Worm (Caenorhabditis elegans) whole organism, L2 larva: ENCODE results near the gene sdz-27.

Experiments used
- C34F6.9 ChIP-seq: fragments of 150-350 bp; optimal IDR thresholded peaks from 2 replicates; lab custom pipeline; 2014; ENCODE audit warnings: missing biosample characterization, missing genetic modification characterization
- ZK546.5 ChIP-seq: sonication (generic microtip); optimal IDR thresholded peaks from 2 replicates; lab custom pipeline; 2017; ENCODE audit warnings: missing biosample characterization, missing genetic modification characterization
- alr-1 ChIP-seq: fragments of 150-350 bp; optimal IDR thresholded peaks from 2 replicates; lab custom pipeline; 2014; ENCODE audit warnings: missing biosample characterization, missing genetic modification characterization
- ama-1 ChIP-seq: fragments of 150-350 bp; optimal IDR thresholded peaks from 2 replicates; lab custom pipeline; 2018; ENCODE audit warnings: inconsistent platforms
- blmp-1 ChIP-seq: sonication (generic microtip); optimal IDR thresholded peaks from 2 replicates; lab custom pipeline; 2017; ENCODE audit warnings: missing genetic modification characterization, mild to moderate bottlenecking, missing compliant biosample characterization, antibody characterized with exemption, moderate library complexity; ENCODE audit not compliant: insufficient read depth
- ceh-16 ChIP-seq: fragments of 150-350 bp; optimal IDR thresholded peaks from 2 replicates; lab custom pipeline; 2014; ENCODE audit warnings: missing biosample characterization, missing genetic modification characterization
- crh-2 ChIP-seq: sonication (generic microtip); optimal IDR thresholded peaks from 2 replicates; lab custom pipeline; 2017; ENCODE audit warnings: missing biosample characterization, missing genetic modification characterization
- dmd-4 ChIP-seq: sonication (generic microtip); optimal IDR thresholded peaks from 2 replicates; lab custom pipeline; 2017; ENCODE audit warnings: missing biosample characterization, missing genetic modification characterization
- egl-27 ChIP-seq: sonication (generic microtip); optimal IDR thresholded peaks from 3 replicates; lab custom pipeline; 2017; ENCODE audit warnings: missing biosample characterization, missing genetic modification reagents, missing genetic modification characterization
- elt-1 ChIP-seq: fragments of 150-350 bp; optimal IDR thresholded peaks from 2 replicates; lab custom pipeline; 2014; ENCODE audit warnings: missing biosample characterization, missing genetic modification characterization
- elt-3 ChIP-seq: sonication (generic microtip); optimal IDR thresholded peaks from 2 replicates; lab custom pipeline; 2017; ENCODE audit warnings: missing biosample characterization, missing genetic modification characterization
- fos-1 ChIP-seq: fragments of 150-350 bp; optimal IDR thresholded peaks from 2 replicates; lab custom pipeline; 2014; ENCODE audit warnings: missing biosample characterization, missing genetic modification characterization
- gmeb-1 ChIP-seq: fragments of 150-350 bp; optimal IDR thresholded peaks from 2 replicates; lab custom pipeline; 2014; ENCODE audit warnings: missing biosample characterization, missing genetic modification characterization
- lin-11 ChIP-seq: fragments of 150-350 bp; sonication (generic microtip); optimal IDR thresholded peaks from 2 replicates; lab custom pipeline; 2014; ENCODE audit warnings: missing biosample characterization, missing genetic modification characterization, inconsistent platforms, mixed read lengths
- lin-39 ChIP-seq: fragments of 150-350 bp; optimal IDR thresholded peaks from 2 replicates; lab custom pipeline; 2014; ENCODE audit warnings: missing biosample characterization, missing genetic modification reagents, missing genetic modification characterization
- mab-5 ChIP-seq: fragments of 150-350 bp; optimal IDR thresholded peaks from 2 replicates; lab custom pipeline; 2014; ENCODE audit warnings: missing biosample characterization, missing genetic modification characterization
- mdl-1 ChIP-seq, 2 experiments: fragments of 150-350 bp in 1 of 2; sonication (generic microtip) in 1 of 2; optimal IDR thresholded peaks; 2 replicates each; lab custom pipeline; 2017; ENCODE audit warnings: missing biosample characterization in 2 of 2, missing genetic modification characterization in 2 of 2
- nhr-11 ChIP-seq: fragments of 150-350 bp; optimal IDR thresholded peaks from 2 replicates; lab custom pipeline; 2014; ENCODE audit warnings: missing biosample characterization, missing genetic modification characterization
- nhr-12 ChIP-seq: fragments of 150-350 bp; optimal IDR thresholded peaks from 2 replicates; lab custom pipeline; 2014; ENCODE audit warnings: missing biosample characterization, missing genetic modification characterization
- nhr-21 ChIP-seq: fragments of 150-350 bp; optimal IDR thresholded peaks from 2 replicates; lab custom pipeline; 2014; ENCODE audit warnings: missing biosample characterization, missing genetic modification characterization
- nhr-23 ChIP-seq: fragments of 150-350 bp; optimal IDR thresholded peaks from 2 replicates; lab custom pipeline; 2014; ENCODE audit warnings: missing biosample characterization, missing genetic modification reagents, missing genetic modification characterization
- nhr-237 ChIP-seq: fragments of 150-350 bp; optimal IDR thresholded peaks from 2 replicates; lab custom pipeline; 2014; ENCODE audit warnings: missing biosample characterization, missing genetic modification characterization
- nhr-25 ChIP-seq: fragments of 150-350 bp; sonication (generic microtip); optimal IDR thresholded peaks from 3 replicates; lab custom pipeline; 2014; ENCODE audit warnings: missing biosample characterization, missing genetic modification characterization
- nhr-6 ChIP-seq: fragments of 150-350 bp; optimal IDR thresholded peaks from 2 replicates; lab custom pipeline; 2014; ENCODE audit warnings: missing biosample characterization, missing genetic modification characterization
- nhr-77 ChIP-seq: fragments of 150-350 bp; optimal IDR thresholded peaks from 2 replicates; lab custom pipeline; 2014; ENCODE audit warnings: missing biosample characterization, missing genetic modification characterization
- peb-1 ChIP-seq: fragments of 150-350 bp; optimal IDR thresholded peaks from 2 replicates; lab custom pipeline; 2014; ENCODE audit warnings: missing biosample characterization, missing genetic modification characterization
- sem-4 ChIP-seq: fragments of 150-350 bp; optimal IDR thresholded peaks from 2 replicates; lab custom pipeline; 2014; ENCODE audit warnings: missing biosample characterization, missing genetic modification reagents, missing genetic modification characterization
- skn-1 ChIP-seq: sonication (generic microtip); optimal IDR thresholded peaks from 2 replicates; lab custom pipeline; 2017; ENCODE audit warnings: missing biosample characterization, missing genetic modification characterization
- sma-9 ChIP-seq, 2 experiments: fragments of 150-350 bp in 1 of 2; sonication (generic microtip) in 1 of 2; optimal IDR thresholded peaks; 2 replicates each; lab custom pipeline; 2014 to 2016; ENCODE audit warnings: missing genetic modification characterization in 2 of 2, mild to moderate bottlenecking in 1 of 2, missing biosample characterization in 1 of 2, missing compliant biosample characterization in 1 of 2, missing genetic modification reagents in 1 of 2, moderate library complexity in 1 of 2
- snpc-4 ChIP-seq: fragments of 150-350 bp; optimal IDR thresholded peaks from 2 replicates; lab custom pipeline; 2014; ENCODE audit warnings: missing biosample characterization, missing genetic modification characterization
- unc-55 ChIP-seq: fragments of 150-350 bp; sonication (generic microtip); optimal IDR thresholded peaks from 3 replicates; lab custom pipeline; 2014; ENCODE audit warnings: missing biosample characterization, missing genetic modification reagents, missing genetic modification characterization
- zag-1 ChIP-seq: fragments of 150-350 bp; optimal IDR thresholded peaks from 2 replicates; lab custom pipeline; 2014; ENCODE audit warnings: missing biosample characterization, missing genetic modification characterization
- ztf-1 ChIP-seq: fragments of 200-800 bp; sonication (Bioruptor generic); conservative IDR thresholded peaks from 2 replicates; pipeline ENCODE4 v1.3.6; 2022; ENCODE audit warnings: missing genetic modification characterization, missing compliant biosample characterization
- ztf-11 ChIP-seq: sonication (generic microtip); optimal IDR thresholded peaks from 2 replicates; lab custom pipeline; 2017; ENCODE audit warnings: missing biosample characterization, missing genetic modification characterization
- ztf-4 ChIP-seq: fragments of 150-350 bp; optimal IDR thresholded peaks from 2 replicates; lab custom pipeline; 2014; ENCODE audit warnings: missing biosample characterization, missing genetic modification characterization

sdz-27 gene

DNA sequence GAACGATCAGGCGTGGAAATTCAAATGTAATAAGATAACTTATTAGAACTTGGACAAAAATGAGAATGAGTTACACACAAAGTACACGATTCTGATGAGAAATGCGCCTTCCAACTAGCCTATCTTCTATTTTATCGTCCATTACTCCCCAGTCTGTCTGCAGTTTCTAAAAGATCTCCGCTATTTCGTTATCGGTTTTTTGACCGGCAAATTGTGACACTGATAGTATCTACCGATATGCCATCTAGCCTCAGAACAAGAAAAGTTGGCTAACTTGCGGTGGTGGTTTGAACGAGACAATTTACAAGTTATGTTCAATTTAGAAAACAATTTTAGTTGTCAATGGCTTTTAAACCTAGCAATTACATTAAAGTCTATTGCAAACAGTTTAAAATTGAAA, 24.7 kb downstream of the sdz-27 start:
- TF ChIP-seq fos-1 (peak; percentile 96), dmd-4 (tag; lab: Kevin White, UChicago) (no peak), nhr-6 (tag; lab: Kevin White, UChicago) (no peak), crh-2 (tag; lab: Kevin White, UChicago) (peak; percentile 57), elt-1 (tag; lab: Kevin White, UChicago) (peak; percentile 89), ceh-16 (tag; lab: Kevin White, UChicago) (peak; percentile 95), ama-1 (lab: Kevin White, UChicago) (no peak), nhr-237 (tag; lab: Kevin White, UChicago) (no peak), sma-9 (GFP tag; optimal IDR thresholded peaks at IDR 0.05; lab: Kevin White, UChicago) (no peak), sma-9 (tag; optimal IDR thresholded peaks at IDR 0.05; lab: Kevin White, UChicago) (no peak)

DNA sequence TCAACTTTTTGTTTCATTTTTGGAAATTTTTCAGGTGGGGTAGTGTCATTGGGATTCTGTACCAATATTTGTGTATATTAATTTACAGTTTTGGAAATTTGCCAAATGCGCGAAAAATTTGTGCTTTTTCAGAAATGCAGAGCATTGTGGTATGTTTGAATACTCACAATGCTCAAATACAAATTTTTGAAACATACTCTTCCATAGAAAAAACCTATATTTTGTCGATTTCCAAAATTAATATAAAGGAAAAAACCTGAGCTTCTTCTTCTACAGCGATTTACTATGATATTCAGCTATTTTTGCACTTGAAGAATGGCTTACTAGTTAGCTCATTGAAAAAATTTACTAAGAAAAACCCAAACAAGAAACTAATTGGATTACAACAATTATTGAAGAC, 26.1 kb downstream of the sdz-27 start:
- TF ChIP-seq nhr-12 (no peak), skn-1 (tag; lab: Kevin White, UChicago) (no peak)

DNA sequence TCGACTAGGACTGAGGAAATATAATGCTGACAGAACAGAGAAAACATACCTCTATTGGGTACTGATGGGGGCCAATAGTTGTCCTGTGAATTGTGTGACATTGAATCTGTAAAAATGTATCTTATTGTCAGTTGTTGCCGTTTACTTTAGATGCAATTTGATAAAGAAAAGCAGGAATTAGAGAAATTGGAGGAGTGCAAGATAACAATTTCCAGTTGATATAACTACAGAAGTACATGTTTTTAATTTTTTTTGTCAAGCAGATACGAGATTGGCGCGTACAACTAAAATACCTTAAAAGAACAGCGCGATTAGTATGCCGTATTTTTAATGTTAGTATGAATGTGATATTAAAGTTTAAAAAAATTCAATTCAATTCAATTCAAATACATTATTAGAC, 31.2 kb downstream of the sdz-27 start, which contains the start of gene zip-6:
zip-6 (minus strand) TSS at position 101 of the 400 bp plus-strand sequence.
- TF ChIP-seq nhr-21 (no peak), ztf-11 (tag; lab: Kevin White, UChicago) (no peak), egl-27 (tag; lab: Kevin White, UChicago) (no peak), mab-5 (tag; lab: Kevin White, UChicago) (no peak), nhr-6 (tag; lab: Kevin White, UChicago) (no peak), elt-3 (tag; lab: Kevin White, UChicago) (no peak), unc-55 (GFP tag; lab: Kevin White, UChicago) (no peak), fos-1 (no peak), dmd-4 (tag; lab: Kevin White, UChicago) (no peak), lin-11 (tag; lab: Kevin White, UChicago) (no peak), alr-1 (tag; lab: Kevin White, UChicago) (no peak), nhr-77 (tag; lab: Kevin White, UChicago) (no peak), ztf-1 (GFP tag; lab: Robert Waterston, UW) (no peak), peb-1 (tag; lab: Kevin White, UChicago) (no peak)
- TF ChIP-seq, all 48 proteins: peak for 0

DNA sequence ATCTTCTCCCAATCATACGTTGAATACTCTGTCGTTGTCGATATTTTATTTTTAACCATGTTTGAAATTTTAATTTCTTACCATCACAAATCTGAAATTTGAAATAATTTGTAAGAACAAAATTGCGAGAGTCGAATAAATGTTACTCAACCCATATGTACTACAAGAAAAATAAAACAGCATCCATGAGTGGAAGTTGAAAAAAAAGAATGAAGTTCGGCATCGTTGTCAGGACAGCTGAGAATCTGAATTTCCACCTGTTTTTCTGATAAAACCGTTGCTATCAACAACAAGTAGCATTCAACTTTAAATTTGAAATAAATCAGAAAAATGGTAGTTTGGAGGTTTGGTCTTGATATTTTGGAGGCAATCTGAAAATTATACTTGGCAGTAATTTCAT, 37.0 kb downstream of the sdz-27 start, which contains the start of gene C29F4.3:
C29F4.3 (minus strand) TSS at position 101 of the 400 bp plus-strand sequence.
- no peak for TF ChIP-seq gmeb-1
- no peak for TF ChIP-seq lin-39 (tag; lab: Kevin White, UChicago)
- no peak for TF ChIP-seq nhr-237 (tag; lab: Kevin White, UChicago)

DNA sequence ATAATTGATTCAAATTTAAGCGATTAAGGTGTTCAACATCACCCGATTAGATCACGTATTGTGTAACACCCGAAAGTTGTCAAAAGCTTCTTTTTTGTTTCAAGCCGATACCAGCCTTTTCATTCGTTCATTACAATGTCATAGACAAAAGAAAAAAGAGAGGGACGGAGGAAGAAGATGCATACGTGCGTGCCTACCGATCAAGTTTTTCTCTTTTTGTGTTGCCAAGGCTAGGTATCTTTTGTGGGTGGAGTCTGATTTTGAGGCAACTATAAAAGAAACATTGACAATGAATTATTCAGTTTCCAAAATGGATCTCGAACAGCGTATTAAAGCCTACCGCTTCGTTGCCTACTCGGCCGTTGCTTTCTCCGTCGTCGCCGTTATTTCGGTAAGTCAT, 38.4 kb downstream of the sdz-27 start, which contains the start of gene col-125:
col-125 (plus strand) TSS at position 301 of the 400 bp plus-strand sequence.
- TF ChIP-seq dmd-4 (tag; lab: Kevin White, UChicago), result no peak
- TF ChIP-seq blmp-1, result peak; percentile 22
- no peak for TF ChIP-seq egl-27 (tag; lab: Kevin White, UChicago)
- TF ChIP-seq nhr-6 (tag; lab: Kevin White, UChicago), result no peak
- TF ChIP-seq nhr-25, result no peak
- TF ChIP-seq nhr-21, result no peak
- TF ChIP-seq, all 48 proteins: peak for 1

DNA sequence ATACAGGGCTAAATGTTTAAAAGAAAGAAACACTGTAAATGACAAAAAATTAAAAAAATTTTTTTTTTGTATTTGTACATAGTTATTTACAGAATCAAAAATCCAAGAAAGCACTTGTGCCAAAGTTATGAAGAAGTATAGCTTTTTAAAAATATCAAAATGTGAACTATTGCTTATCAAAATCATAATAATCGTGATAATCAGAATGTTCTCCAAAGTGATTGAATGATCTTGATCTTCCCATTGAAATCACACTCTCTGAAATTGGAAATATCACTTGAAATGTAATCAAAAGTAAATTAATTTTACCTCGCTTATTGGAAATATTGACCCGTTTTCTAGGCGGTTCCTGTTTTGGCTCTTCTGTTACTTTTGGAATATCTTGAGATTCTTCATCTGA, 39.7 kb downstream of the sdz-27 start:
- TF ChIP-seq nhr-23 (tag; lab: Kevin White, UChicago), result no peak
- TF ChIP-seq ztf-1 (GFP tag; lab: Robert Waterston, UW), result no peak
- TF ChIP-seq ZK546.5 (tag; lab: Kevin White, UChicago), result no peak
- no peak for TF ChIP-seq skn-1 (tag; lab: Kevin White, UChicago)
- TF ChIP-seq sma-9 (GFP tag; optimal IDR thresholded peaks at IDR 0.05; lab: Kevin White, UChicago), result no peak
- TF ChIP-seq sma-9 (tag; optimal IDR thresholded peaks at IDR 0.05; lab: Kevin White, UChicago), result no peak
- TF ChIP-seq mab-5 (tag; lab: Kevin White, UChicago), result no peak
- TF ChIP-seq nhr-25, result peak; percentile 53
- TF ChIP-seq ztf-4 (tag; lab: Kevin White, UChicago), result no peak

DNA sequence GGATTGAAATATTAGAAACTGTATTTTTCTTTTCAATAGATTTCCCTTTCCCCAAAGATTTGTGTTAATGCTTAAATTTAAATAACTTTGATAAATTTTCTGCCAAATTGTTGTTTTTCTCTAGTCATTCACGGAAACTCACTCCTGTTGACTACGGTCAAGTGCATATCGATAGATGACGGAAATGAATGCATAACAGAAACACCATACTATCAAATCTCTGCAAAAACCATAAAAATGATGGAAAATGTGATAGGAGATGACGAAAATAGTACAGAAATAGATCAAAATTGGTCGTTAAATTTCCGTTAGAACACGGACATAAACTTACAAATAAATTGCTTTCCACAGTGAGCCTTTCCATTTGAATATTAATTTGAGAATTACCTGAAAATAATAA, 42.2 kb downstream of the sdz-27 start:
- TF ChIP-seq elt-3 (tag; lab: Kevin White, UChicago), result no peak
- TF ChIP-seq crh-2 (tag; lab: Kevin White, UChicago), result no peak
- no peak for TF ChIP-seq nhr-237 (tag; lab: Kevin White, UChicago)
- no peak for TF ChIP-seq sem-4 (tag; lab: Kevin White, UChicago)
- no peak for TF ChIP-seq nhr-12
- TF ChIP-seq alr-1 (tag; lab: Kevin White, UChicago), result no peak
- TF ChIP-seq dmd-4 (tag; lab: Kevin White, UChicago), result no peak
- TF ChIP-seq nhr-11 (tag; lab: Kevin White, UChicago), result no peak
- no peak for TF ChIP-seq elt-1 (tag; lab: Kevin White, UChicago)
- no peak for TF ChIP-seq C34F6.9
- no peak for TF ChIP-seq sma-9 (GFP tag; optimal IDR thresholded peaks at IDR 0.05; lab: Kevin White, UChicago)
- no peak for TF ChIP-seq sma-9 (tag; optimal IDR thresholded peaks at IDR 0.05; lab: Kevin White, UChicago)
- TF ChIP-seq mdl-1 (tag; optimal IDR thresholded peaks at IDR 0.05; lab: Kevin White, UChicago), result no peak
- no peak for TF ChIP-seq nhr-23 (tag; lab: Kevin White, UChicago)
- TF ChIP-seq peb-1 (tag; lab: Kevin White, UChicago), result no peak
- TF ChIP-seq nhr-21, result no peak
- no peak for TF ChIP-seq unc-55 (GFP tag; lab: Kevin White, UChicago)
- no peak for TF ChIP-seq ztf-11 (tag; lab: Kevin White, UChicago)
- no peak for TF ChIP-seq snpc-4 (tag; lab: Kevin White, UChicago)
- no peak for TF ChIP-seq zag-1 (tag; lab: Kevin White, UChicago)
